Fruit fly (Drosophila melanogaster): ENCODE measurements around the gene CG11563.

- TF ChIP-seq insv (optimal IDR thresholded peaks at IDR 0.05) (no peak), h (optimal IDR thresholded peaks at IDR 0.05) (no peak), psq (optimal IDR thresholded peaks at IDR 0.05) (no peak), Sin3A (optimal IDR thresholded peaks at IDR 0.05) (no peak), ttk (optimal IDR thresholded peaks at IDR 0.05) (no peak), Myc (optimal IDR thresholded peaks at IDR 0.05) (no peak)
Observed at dm6 chr3R:31762672-31763071, 25.8 kb downstream of the CG11563 start.

Data from Kc167 (cell line).